Fruit fly (Drosophila melanogaster) whole organism, wandering third instar larva: ENCODE measurements around the gene Dora.

Experiments used
- Abd-B ChIP-seq: fragments of >200 bp; optimal IDR thresholded peaks from 2 replicates; lab custom pipeline; 2017; ENCODE audit warnings: missing biosample characterization, missing genetic modification characterization
- CG32264 ChIP-seq: fragments of 200-800 bp; sonication (Bioruptor generic); optimal IDR thresholded peaks from 2 replicates; lab custom pipeline; 2016; ENCODE audit warnings: missing biosample characterization, missing genetic modification characterization
- CG9705 ChIP-seq: fragments of 200-800 bp; sonication (Bioruptor generic); optimal IDR thresholded peaks from 2 replicates; lab custom pipeline; 2018; ENCODE audit warnings: missing biosample characterization, mild to moderate bottlenecking, missing genetic modification characterization
- CrebA ChIP-seq: fragments of 200-800 bp; sonication (Bioruptor generic); optimal IDR thresholded peaks from 2 replicates; lab custom pipeline; 2016; ENCODE audit warnings: missing biosample characterization, mild to moderate bottlenecking, missing genetic modification characterization, borderline replicate concordance
- Dfd ChIP-seq: fragments of >200 bp; optimal IDR thresholded peaks from 2 replicates; lab custom pipeline; 2017; ENCODE audit warnings: missing biosample characterization, missing genetic modification characterization
- Dif ChIP-seq: fragments of 200-275, 200-300 bp; sonication (Bioruptor generic); optimal IDR thresholded peaks from 2 replicates; lab custom pipeline; 2018; ENCODE audit warnings: missing biosample characterization, missing genetic modification characterization; ENCODE audit not compliant: partially characterized antibody
- GATAd ChIP-seq: sonication (Bioruptor generic); optimal IDR thresholded peaks from 2 replicates; lab custom pipeline; 2016; ENCODE audit warnings: missing biosample characterization, missing genetic modification characterization
- HLH106 ChIP-seq: fragments of 200-800 bp; optimal IDR thresholded peaks from 3 replicates; lab custom pipeline; 2019; ENCODE audit warnings: missing biosample characterization, mild to moderate bottlenecking, missing genetic modification characterization, moderate library complexity
- Hnf4 ChIP-seq: fragments of 200-800 bp; sonication (Bioruptor generic); optimal IDR thresholded peaks from 2 replicates; lab custom pipeline; 2016; ENCODE audit warnings: missing biosample characterization, mild to moderate bottlenecking, missing genetic modification characterization
- Hr78 ChIP-seq: fragments of >200 bp; optimal IDR thresholded peaks from 2 replicates; lab custom pipeline; 2017; ENCODE audit warnings: missing biosample characterization, missing genetic modification characterization
- Hr83 ChIP-seq: fragments of 200-300 bp; sonication (Bioruptor generic); optimal IDR thresholded peaks from 2 replicates; lab custom pipeline; 2016; ENCODE audit warnings: missing biosample characterization, mild to moderate bottlenecking, missing genetic modification characterization, moderate library complexity; ENCODE audit not compliant: poor library complexity, severe bottlenecking
- Jra ChIP-seq: sonication (Bioruptor generic); optimal IDR thresholded peaks from 2 replicates; lab custom pipeline; 2016; ENCODE audit warnings: missing biosample characterization, missing genetic modification characterization
- Mio ChIP-seq: sonication (Bioruptor generic); optimal IDR thresholded peaks from 2 replicates; lab custom pipeline; 2016; ENCODE audit warnings: missing biosample characterization, missing genetic modification characterization
- Myc ChIP-seq: fragments of >200 bp; optimal IDR thresholded peaks from 2 replicates; lab custom pipeline; 2017
- N ChIP-seq: fragments of >200 bp; optimal IDR thresholded peaks from 2 replicates; lab custom pipeline; 2018; ENCODE audit warnings: missing biosample characterization, missing external identifiers, missing genetic modification characterization
- OdsH ChIP-seq: fragments of 200-800 bp; sonication (Bioruptor generic); optimal IDR thresholded peaks from 2 replicates; lab custom pipeline; 2016; ENCODE audit warnings: missing biosample characterization, mild to moderate bottlenecking, missing genetic modification characterization
- Rel ChIP-seq, 2 experiments: fragments of 200-800 bp; sonication (Bioruptor generic) in 1 of 2; optimal IDR thresholded peaks; 2 replicates in 1 of 2; 3 replicates in 1 of 2; lab custom pipeline; 2016 to 2019; ENCODE audit warnings: mild to moderate bottlenecking in 2 of 2, missing biosample characterization in 2 of 2, missing genetic modification characterization in 2 of 2, moderate library complexity in 1 of 2
- Sp1 ChIP-seq: fragments of 200-800 bp; sonication (Bioruptor generic); optimal IDR thresholded peaks from 3 replicates; lab custom pipeline; 2019; ENCODE audit warnings: missing biosample characterization, mild to moderate bottlenecking, missing genetic modification characterization, moderate library complexity
- Vsx2 ChIP-seq: fragments of 200-300, 225-300 bp; sonication (Bioruptor generic); optimal IDR thresholded peaks from 2 replicates; lab custom pipeline; 2018; ENCODE audit warnings: missing biosample characterization, missing genetic modification characterization; ENCODE audit not compliant: partially characterized antibody
- br ChIP-seq: fragments of 200-800 bp; sonication (Bioruptor generic); optimal IDR thresholded peaks from 2 replicates; lab custom pipeline; 2016; ENCODE audit warnings: missing biosample characterization, missing genetic modification characterization
- brk ChIP-seq: fragments of 200-800 bp; sonication (Bioruptor generic); optimal IDR thresholded peaks from 2 replicates; lab custom pipeline; 2016; ENCODE audit warnings: missing biosample characterization, mild to moderate bottlenecking, missing genetic modification characterization
- dl ChIP-seq, 2 experiments: fragments of 175-275, 200-275 bp in 1 of 2; fragments of 200-275 bp in 1 of 2; sonication (Bioruptor generic); optimal IDR thresholded peaks; lab custom pipeline; 2018; ENCODE audit warnings: mild to moderate bottlenecking in 2 of 2, missing biosample characterization in 2 of 2, missing genetic modification characterization in 2 of 2, moderate library complexity in 2 of 2; ENCODE audit not compliant: partially characterized antibody in 2 of 2, insufficient read depth in 1 of 2
- dmrt93B ChIP-seq: fragments of 200-800 bp; sonication (Bioruptor generic); optimal IDR thresholded peaks from 2 replicates; lab custom pipeline; 2018; ENCODE audit warnings: missing biosample characterization, mild to moderate bottlenecking, missing genetic modification characterization
- dsf ChIP-seq: sonication (Bioruptor generic); optimal IDR thresholded peaks from 2 replicates; lab custom pipeline; 2016; ENCODE audit warnings: missing biosample characterization, missing genetic modification characterization, borderline replicate concordance
- ey ChIP-seq: fragments of 200-800 bp; sonication (Bioruptor generic); optimal IDR thresholded peaks from 2 replicates; lab custom pipeline; 2016; ENCODE audit warnings: missing biosample characterization, missing genetic modification characterization
- foxo ChIP-seq, 2 experiments: fragments of 200-800 bp; sonication (Bioruptor generic); optimal IDR thresholded peaks; 2 replicates in 1 of 2; 3 replicates in 1 of 2; lab custom pipeline; 2016 to 2017; ENCODE audit warnings: missing biosample characterization in 2 of 2, missing genetic modification characterization in 2 of 2
- fru ChIP-seq: fragments of 200-800 bp; sonication (Bioruptor generic); optimal IDR thresholded peaks from 3 replicates; lab custom pipeline; 2016; ENCODE audit warnings: missing biosample characterization, mild to moderate bottlenecking, missing genetic modification characterization
- h ChIP-seq: fragments of 200-800 bp; sonication (Bioruptor generic); optimal IDR thresholded peaks from 3 replicates; lab custom pipeline; 2016; ENCODE audit warnings: missing biosample characterization, mild to moderate bottlenecking, missing genetic modification characterization
- jim ChIP-seq: fragments of 175-275, 200-325 bp; sonication (Bioruptor generic); optimal IDR thresholded peaks from 2 replicates; lab custom pipeline; 2016; ENCODE audit warnings: missing biosample characterization, mild to moderate bottlenecking, missing genetic modification characterization
- lola ChIP-seq: fragments of >200 bp; optimal IDR thresholded peaks from 2 replicates; lab custom pipeline; 2017; ENCODE audit warnings: missing biosample characterization, missing genetic modification characterization
- pan ChIP-seq: fragments of >200 bp; optimal IDR thresholded peaks from 2 replicates; lab custom pipeline; 2017
- psq ChIP-seq: fragments of 200-800 bp; sonication (Bioruptor generic); optimal IDR thresholded peaks from 3 replicates; lab custom pipeline; 2017; ENCODE audit warnings: missing biosample characterization, mild to moderate bottlenecking, missing genetic modification characterization, moderate library complexity
- rgr ChIP-seq: fragments of 200-800 bp; sonication (Bioruptor generic); optimal IDR thresholded peaks from 3 replicates; lab custom pipeline; 2016; ENCODE audit warnings: missing biosample characterization, mild to moderate bottlenecking, missing genetic modification characterization
- sage ChIP-seq: fragments of 200-800 bp; sonication (Bioruptor generic); optimal IDR thresholded peaks from 2 replicates; lab custom pipeline; 2016; ENCODE audit warnings: missing biosample characterization, mild to moderate bottlenecking, missing genetic modification characterization
- sv ChIP-seq: fragments of 200-800 bp; sonication (Bioruptor generic); optimal IDR thresholded peaks from 3 replicates; lab custom pipeline; 2016; ENCODE audit warnings: missing biosample characterization, missing genetic modification characterization
- tai ChIP-seq: sonication (Bioruptor generic); optimal IDR thresholded peaks from 2 replicates; lab custom pipeline; 2016; ENCODE audit warnings: missing biosample characterization, missing genetic modification characterization
- usp ChIP-seq: fragments of >200 bp; optimal IDR thresholded peaks from 2 replicates; lab custom pipeline; 2017; ENCODE audit warnings: missing biosample characterization, missing genetic modification characterization
- woc ChIP-seq: sonication (Bioruptor generic); optimal IDR thresholded peaks from 2 replicates; lab custom pipeline; 2016; ENCODE audit warnings: missing biosample characterization, mild to moderate bottlenecking, missing genetic modification characterization

Gene Dora

dm6 chrX:18917585-18917984 is 53.8 kb downstream of the Dora start:
- TF ChIP-seq OdsH (GFP tag; lab: Kevin White, UChicago): no peak
- TF ChIP-seq Hr83: no peak
- no peak for TF ChIP-seq brk (GFP tag; lab: Kevin White, UChicago)
- peak in 1 of 2 experiments; percentile 37 for TF ChIP-seq foxo (GFP tag; optimal IDR thresholded peaks at IDR 0.05; lab: Kevin White, UChicago)
- TF ChIP-seq rgr (GFP tag; lab: Kevin White, UChicago): peak; percentile 9
- TF ChIP-seq lola (GFP tag; lab: Kevin White, UChicago): no peak
- no peak for TF ChIP-seq Hnf4 (GFP tag; lab: Kevin White, UChicago)
- TF ChIP-seq br (GFP tag; lab: Kevin White, UChicago): peak; percentile 8
- no peak for TF ChIP-seq Rel (GFP tag; optimal IDR thresholded peaks at IDR 0.05; lab: Kevin White, UChicago)
- TF ChIP-seq Rel (tag; optimal IDR thresholded peaks at IDR 0.05; lab: Kevin White, UChicago): no peak
- no peak for TF ChIP-seq pan
- TF ChIP-seq N: no peak
- no peak for TF ChIP-seq CG32264 (GFP tag; lab: Kevin White, UChicago)
- TF ChIP-seq woc (GFP tag; lab: Kevin White, UChicago): peak; percentile 51
- no peak for TF ChIP-seq Dfd (GFP tag; lab: Kevin White, UChicago)
- no peak for TF ChIP-seq sage
- TF ChIP-seq CrebA (GFP tag; lab: Kevin White, UChicago): no peak
- peak; percentile 23 for TF ChIP-seq Sp1 (GFP tag; lab: Kevin White, UChicago)
- no peak for TF ChIP-seq Myc
- TF ChIP-seq dmrt93B (GFP tag; lab: Kevin White, UChicago): peak; percentile 11
- no peak for TF ChIP-seq dsf
- no peak for TF ChIP-seq jim (GFP tag; lab: Kevin White, UChicago)
- peak; percentile 37 for TF ChIP-seq fru (GFP tag; lab: Kevin White, UChicago)
- no peak for TF ChIP-seq usp (GFP tag; lab: Kevin White, UChicago)
- no peak for TF ChIP-seq CG9705 (GFP tag; lab: Kevin White, UChicago)
- TF ChIP-seq Vsx2 (GFP tag; lab: Kevin White, UChicago): no peak
- no peak for TF ChIP-seq dl (GFP tag; optimal IDR thresholded peaks at IDR 0.05; lab: Kevin White, UChicago; ENCODE audit: insufficient read depth in 1 of 2, partially characterized antibody in 2 of 2)
- TF ChIP-seq Dif: no peak
- TF ChIP-seq Hr78 (GFP tag; lab: Kevin White, UChicago): no peak
- TF ChIP-seq Abd-B: no peak
- peak; percentile 37 for TF ChIP-seq HLH106 (tag; lab: Kevin White, UChicago)
- peak; percentile 4 for TF ChIP-seq psq (GFP tag; lab: Kevin White, UChicago)
- TF ChIP-seq GATAd (GFP tag; lab: Kevin White, UChicago): no peak
- TF ChIP-seq sv: no peak
- no peak for TF ChIP-seq Mio (GFP tag; lab: Kevin White, UChicago)
- TF ChIP-seq Jra (GFP tag; lab: Kevin White, UChicago): no peak
- TF ChIP-seq h (GFP tag; lab: Kevin White, UChicago): peak; percentile 21
- no peak for TF ChIP-seq tai (GFP tag; lab: Kevin White, UChicago)
- peak; percentile 24 for TF ChIP-seq ey (GFP tag; lab: Kevin White, UChicago)

dm6 chrX:18919422-18920029 is 55.8 kb downstream of the Dora start:
- TF ChIP-seq fru (GFP tag; lab: Kevin White, UChicago): peak; percentile 4
- TF ChIP-seq Dfd (GFP tag; lab: Kevin White, UChicago): no peak
- peak in 1 of 2 experiments; percentile 1 for TF ChIP-seq foxo (GFP tag; optimal IDR thresholded peaks at IDR 0.05; lab: Kevin White, UChicago)
